Fruit fly (Drosophila melanogaster) whole organism, pupa: Measurements from ENCODE around the gene RagA-B.

ENCODE experiments used
- CG10348 ChIP-seq: fragments of 200-800 bp; sonication (Bioruptor generic); IDR thresholded peaks from 2 replicates; pipeline ENCODE4 v1.3.6; 2022; ENCODE audit warnings: missing biosample characterization, missing genetic modification characterization
- CG12605 ChIP-seq: fragments of 200-800 bp; sonication (Bioruptor generic); IDR thresholded peaks from 2 replicates; pipeline ENCODE4 v1.3.6; 2022; ENCODE audit warnings: missing biosample characterization, missing genetic modification characterization
- CG13204 ChIP-seq: fragments of 200-800 bp; sonication (Bioruptor generic); optimal IDR thresholded peaks from 2 replicates; lab custom pipeline; 2018; ENCODE audit warnings: missing biosample characterization, mild to moderate bottlenecking, missing genetic modification characterization, moderate library complexity
- CG14655 ChIP-seq: fragments of 200-800 bp; sonication (Bioruptor generic); optimal IDR thresholded peaks from 3 replicates; lab custom pipeline; 2017; ENCODE audit warnings: mild to moderate bottlenecking, missing biosample characterization, missing genetic modification reagents, missing genetic modification characterization
- CG15710 ChIP-seq: fragments of 200-800 bp; sonication (Bioruptor generic); optimal IDR thresholded peaks from 2 replicates; lab custom pipeline; 2018; ENCODE audit warnings: missing biosample characterization, mild to moderate bottlenecking, missing genetic modification characterization, moderate library complexity
- CG17806 ChIP-seq: fragments of 200-800 bp; sonication (Bioruptor generic); optimal IDR thresholded peaks from 2 replicates; lab custom pipeline; 2018; ENCODE audit warnings: missing biosample characterization, mild to moderate bottlenecking, missing genetic modification characterization, moderate library complexity
- CG32121 ChIP-seq: fragments of 200-800 bp; sonication (Bioruptor generic); IDR thresholded peaks from 2 replicates; pipeline ENCODE4 v1.3.6; 2022; ENCODE audit warnings: missing biosample characterization, missing genetic modification characterization
- CG34367 ChIP-seq: fragments of 200-800 bp; sonication (Bioruptor generic); optimal IDR thresholded peaks from 2 replicates; lab custom pipeline; 2018; ENCODE audit warnings: missing biosample characterization, mild to moderate bottlenecking, missing genetic modification characterization
- CG4496 ChIP-seq: fragments of 200-800 bp; sonication (Bioruptor generic); IDR thresholded peaks from 3 replicates; pipeline ENCODE4 v1.3.6; 2022; ENCODE audit warnings: missing biosample characterization, missing genetic modification characterization
- CG8159 ChIP-seq: fragments of 200-800 bp; sonication (Bioruptor generic); optimal IDR thresholded peaks from 3 replicates; lab custom pipeline; 2018; ENCODE audit warnings: missing biosample characterization, mild to moderate bottlenecking, missing genetic modification characterization, moderate library complexity
- CG8301 ChIP-seq: fragments of 200-800 bp; sonication (Bioruptor generic); optimal IDR thresholded peaks from 2 replicates; lab custom pipeline; 2018; ENCODE audit warnings: missing biosample characterization, mild to moderate bottlenecking, missing genetic modification characterization
- CG9948 ChIP-seq: fragments of 200-800 bp; sonication (Bioruptor generic); optimal IDR thresholded peaks from 2 replicates; lab custom pipeline; 2018; ENCODE audit warnings: missing biosample characterization, mild to moderate bottlenecking, missing genetic modification characterization, moderate library complexity
- D1 ChIP-seq: fragments of 200-800 bp; sonication (Bioruptor generic); optimal IDR thresholded peaks from 2 replicates; lab custom pipeline; 2018; ENCODE audit warnings: missing biosample characterization, mild to moderate bottlenecking, missing genetic modification characterization, moderate library complexity
- EcR ChIP-seq: fragments of 200-800 bp; sonication (Bioruptor generic); optimal IDR thresholded peaks from 3 replicates; lab custom pipeline; 2019; ENCODE audit warnings: missing biosample characterization, missing genetic modification characterization, mild to moderate bottlenecking, moderate library complexity, missing genetic modification reagents
- Ets98B ChIP-seq: fragments of 200-800 bp; sonication (Bioruptor generic); IDR thresholded peaks from 2 replicates; pipeline ENCODE4 v1.3.6; 2022; ENCODE audit warnings: missing biosample characterization, missing genetic modification characterization
- Pif1A ChIP-seq: fragments of 200-800 bp; sonication (Bioruptor generic); optimal IDR thresholded peaks from 3 replicates; lab custom pipeline; 2016; ENCODE audit warnings: missing biosample characterization, missing genetic modification characterization
- Pif1B ChIP-seq: fragments of 200-800 bp; sonication (Bioruptor generic); optimal IDR thresholded peaks from 3 replicates; lab custom pipeline; 2016; ENCODE audit warnings: missing biosample characterization, missing genetic modification characterization
- Snoo ChIP-seq: fragments of 200-800 bp; sonication (Bioruptor generic); optimal IDR thresholded peaks from 3 replicates; lab custom pipeline; 2017; ENCODE audit warnings: missing biosample characterization, mild to moderate bottlenecking, missing genetic modification characterization, inconsistent platforms
- fd96Ca ChIP-seq: fragments of 200-800 bp; sonication (Bioruptor generic); IDR thresholded peaks from 3 replicates; pipeline ENCODE4 v1.3.6; 2022; ENCODE audit warnings: missing biosample characterization, missing genetic modification characterization
- gl ChIP-seq: fragments of 200-800 bp; sonication (Bioruptor generic); optimal IDR thresholded peaks from 2 replicates; lab custom pipeline; 2018; ENCODE audit warnings: missing biosample characterization, mild to moderate bottlenecking, missing genetic modification characterization
- rn ChIP-seq: fragments of 200-800 bp; sonication (Bioruptor generic); IDR thresholded peaks from 2 replicates; pipeline ENCODE4 v1.3.6; 2022; ENCODE audit warnings: missing biosample characterization, missing genetic modification characterization

The RagA-B gene

DNA sequence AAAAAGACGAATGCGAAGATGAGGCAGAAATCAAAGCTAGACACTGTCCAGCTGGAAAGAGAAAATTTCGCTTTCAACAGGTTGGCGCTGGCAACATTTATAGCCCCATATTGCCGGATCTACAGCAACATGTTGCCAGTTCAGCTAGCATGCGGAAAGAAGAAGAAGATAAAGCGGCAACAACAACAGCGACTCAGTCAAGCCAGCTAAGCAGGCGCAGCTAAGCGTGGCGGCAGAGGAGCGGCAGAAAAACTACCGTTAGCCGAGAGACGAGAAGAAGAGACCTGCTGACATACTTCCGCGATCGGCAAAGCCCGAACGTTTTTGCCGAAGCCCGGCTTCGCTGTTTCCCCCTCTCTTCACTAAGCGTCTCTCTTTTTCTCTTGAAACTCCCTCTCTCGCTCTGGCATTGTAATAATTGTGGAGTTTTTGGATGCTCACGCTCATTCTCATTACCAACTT is 28.7 kb downstream of the RagA-B start:
- TF ChIP-seq Pif1B (GFP tag; lab: Kevin White, UChicago) (no peak), CG15710 (tag; lab: Kevin White, UChicago) (no peak), Pif1A (no peak), D1 (no peak), CG10348 (GFP tag; lab: Robert Waterston, UW) (no peak), CG9948 (tag; lab: Kevin White, UChicago) (no peak), fd96Ca (GFP tag; lab: Robert Waterston, UW) (no peak; the same call in 2 of the 3 replicates), gl (tag; lab: Kevin White, UChicago) (no peak), Ets98B (peak; percentile 43; the same call in 1 of the 2 replicates), CG13204 (GFP tag; lab: Kevin White, UChicago) (peak; percentile 37), rn (GFP tag; lab: Robert Waterston, UW) (no peak), CG12605 (GFP tag; lab: Robert Waterston, UW) (no peak), Snoo (tag; lab: Kevin White, UChicago) (no peak), CG8301 (tag; lab: Kevin White, UChicago) (no peak), CG4496 (peak; percentile 54; the same call in 1 of the 3 replicates), EcR (GFP tag; lab: Kevin White, UChicago) (peak; percentile 34), CG14655 (GFP tag; lab: Kevin White, UChicago) (no peak)

DNA sequence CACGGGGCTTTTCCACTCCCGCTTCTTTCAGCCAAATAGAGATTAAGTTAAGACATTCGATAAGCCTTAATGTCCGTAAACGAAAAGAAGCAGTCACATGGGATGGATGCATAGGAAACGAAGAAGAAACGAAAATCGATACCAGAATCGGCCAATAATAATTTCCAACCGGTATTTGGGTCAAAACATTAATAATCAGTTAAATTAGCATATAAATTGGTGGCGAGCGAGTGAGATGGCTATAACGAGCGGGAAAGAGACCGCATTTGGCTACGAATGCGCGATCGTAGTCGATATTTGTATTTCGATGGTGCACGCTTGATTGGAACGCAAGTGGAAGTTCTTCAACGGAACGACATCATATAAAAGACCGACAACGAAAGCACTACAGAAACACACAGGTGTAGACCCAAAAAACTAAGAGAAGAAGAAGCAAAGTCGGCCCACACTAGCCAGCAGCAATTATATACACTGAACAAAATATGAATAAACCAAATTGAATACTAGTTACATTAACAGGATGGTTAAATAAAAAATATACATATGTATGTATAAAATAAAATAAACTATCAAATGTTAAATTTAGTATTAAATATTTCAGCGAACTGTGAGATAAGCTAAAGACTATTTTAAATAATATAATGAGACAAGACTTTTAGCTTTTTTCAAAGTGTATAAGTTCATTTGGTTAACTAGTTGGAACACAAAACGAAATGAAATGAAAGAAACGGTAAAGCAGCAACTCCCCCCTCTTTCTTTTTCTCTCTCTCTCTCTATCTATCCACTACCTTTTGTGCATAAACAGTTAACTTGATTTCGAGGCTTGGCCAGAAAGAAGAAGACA is 29.4 kb downstream of the RagA-B start:
- TF ChIP-seq CG8301 (tag; lab: Kevin White, UChicago) (peak; percentile 26), gl (tag; lab: Kevin White, UChicago) (no peak), CG32121 (GFP tag; lab: Robert Waterston, UW) (no peak), D1 (no peak), fd96Ca (GFP tag; lab: Robert Waterston, UW) (no peak), CG8159 (peak; percentile 17), Snoo (tag; lab: Kevin White, UChicago) (no peak), CG9948 (tag; lab: Kevin White, UChicago) (no peak), CG17806 (tag; lab: Kevin White, UChicago) (no peak), CG15710 (tag; lab: Kevin White, UChicago) (no peak), Pif1B (GFP tag; lab: Kevin White, UChicago) (no peak), CG12605 (GFP tag; lab: Robert Waterston, UW) (no peak), Ets98B (no peak)
- TF ChIP-seq, all 21 proteins: peak for 2

DNA sequence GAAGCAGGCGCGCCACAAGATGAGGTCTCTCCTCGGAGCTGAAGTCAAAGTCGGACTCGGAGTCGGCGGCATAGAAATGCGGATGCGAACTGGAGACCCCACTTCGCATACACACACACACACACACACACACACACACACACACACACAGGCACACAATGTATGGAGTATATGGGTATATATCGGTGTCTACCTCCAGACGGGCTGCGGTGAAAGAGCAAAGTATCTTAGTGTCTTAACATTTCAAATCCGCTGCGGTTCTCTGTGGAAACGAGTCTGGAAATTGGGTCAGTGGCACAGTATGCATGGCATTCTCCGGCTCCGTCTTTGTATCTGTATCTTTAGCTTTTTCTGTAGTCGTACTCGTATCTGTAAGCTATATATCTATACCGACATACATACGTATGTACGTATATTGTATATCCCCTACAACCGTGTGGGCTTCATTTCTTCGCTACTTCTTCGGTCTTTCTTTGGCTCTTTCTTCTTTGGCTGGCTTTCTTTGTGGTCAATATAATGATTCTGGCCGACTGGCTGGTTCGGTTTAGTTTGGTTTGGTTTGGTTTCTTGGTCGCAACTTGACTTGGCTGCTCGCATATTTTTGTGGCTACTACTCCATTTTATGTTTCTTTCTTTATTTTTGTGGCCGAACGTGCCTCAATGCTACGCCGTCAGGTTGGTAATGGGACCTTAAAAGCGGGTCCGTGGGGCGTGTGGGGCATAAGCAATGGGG is 34.6 kb downstream of the RagA-B start:
- TF ChIP-seq EcR (GFP tag; lab: Kevin White, UChicago) (peak; percentile 22), CG12605 (GFP tag; lab: Robert Waterston, UW) (no peak)

DNA sequence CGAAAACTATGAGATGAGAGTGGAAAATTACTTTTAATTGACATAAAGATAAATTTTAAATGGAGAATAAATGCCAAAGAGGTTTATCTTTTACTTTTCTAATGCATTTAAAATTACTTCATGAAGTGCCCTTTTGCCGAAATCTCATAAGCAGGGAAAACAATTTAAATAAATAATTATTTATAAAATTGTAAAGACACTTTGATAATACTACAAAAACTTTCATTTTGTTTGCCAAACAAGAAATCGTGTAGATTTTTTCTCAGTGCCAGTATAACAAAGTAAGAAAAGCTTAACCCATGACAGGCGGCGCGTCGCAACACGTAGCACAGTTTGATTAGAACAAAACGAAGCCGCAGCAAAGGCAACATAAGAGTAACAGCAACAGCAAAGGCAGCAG is 35.3 kb downstream of the RagA-B start:
- TF ChIP-seq CG14655 (GFP tag; lab: Kevin White, UChicago) (peak; percentile 43), CG8301 (tag; lab: Kevin White, UChicago) (peak; percentile 49), fd96Ca (GFP tag; lab: Robert Waterston, UW) (no peak), CG9948 (tag; lab: Kevin White, UChicago) (peak; percentile 9)
- TF ChIP-seq, all 21 proteins: peak for 3

DNA sequence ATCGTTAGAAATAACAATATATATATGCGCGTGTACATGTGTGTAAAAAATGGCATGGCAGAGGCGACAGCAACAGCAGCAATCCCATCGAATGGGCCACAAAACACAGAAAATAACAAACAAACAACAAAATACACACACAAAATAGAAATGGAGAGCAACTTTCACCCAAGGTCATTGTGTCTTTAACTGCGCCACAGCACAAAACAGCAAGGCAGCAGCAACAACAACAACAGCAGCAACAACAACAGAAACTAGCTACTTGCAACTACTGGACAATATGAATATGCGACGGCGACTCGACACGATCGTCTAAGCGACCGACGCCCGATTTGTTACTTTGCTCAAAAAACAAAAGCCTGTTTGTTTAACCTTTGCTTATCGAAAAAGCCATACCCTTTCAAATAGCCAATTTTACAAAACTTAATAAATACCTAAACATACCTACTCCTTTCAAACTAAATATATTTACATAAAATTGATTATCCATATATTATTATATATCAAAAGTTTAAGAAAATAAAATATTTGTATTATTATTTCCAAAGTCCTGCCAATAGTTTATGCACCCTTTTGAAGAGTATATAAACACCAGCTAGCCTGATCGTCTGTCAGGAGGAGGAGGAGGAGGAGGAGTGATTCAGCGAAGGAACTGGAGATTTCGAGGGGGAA is 36.2 kb downstream of the RagA-B start:
- TF ChIP-seq CG15710 (tag; lab: Kevin White, UChicago) (peak; percentile 24), gl (tag; lab: Kevin White, UChicago) (no peak), CG17806 (tag; lab: Kevin White, UChicago) (peak; percentile 14), CG32121 (GFP tag; lab: Robert Waterston, UW) (no peak; the same call in 1 of the 2 replicates), CG14655 (GFP tag; lab: Kevin White, UChicago) (peak; percentile 35), Snoo (tag; lab: Kevin White, UChicago) (no peak), Pif1B (GFP tag; lab: Kevin White, UChicago) (no peak), Pif1A (no peak), rn (GFP tag; lab: Robert Waterston, UW) (no peak), CG8159 (peak; percentile 31), CG8301 (tag; lab: Kevin White, UChicago) (peak; percentile 59), CG13204 (GFP tag; lab: Kevin White, UChicago) (no peak), fd96Ca (GFP tag; lab: Robert Waterston, UW) (no peak), EcR (GFP tag; lab: Kevin White, UChicago) (no peak), CG10348 (GFP tag; lab: Robert Waterston, UW) (no peak), D1 (no peak), CG34367 (tag; lab: Kevin White, UChicago) (no peak), CG12605 (GFP tag; lab: Robert Waterston, UW) (no peak; the same call in 1 of the 2 replicates), CG4496 (no peak), CG9948 (tag; lab: Kevin White, UChicago) (peak; percentile 33), Ets98B (peak; percentile 19; the same call in 1 of the 2 replicates)
